Fruit fly (Drosophila melanogaster): Measurements from ENCODE around the gene CG31697.

Gene CG31697

DNA sequence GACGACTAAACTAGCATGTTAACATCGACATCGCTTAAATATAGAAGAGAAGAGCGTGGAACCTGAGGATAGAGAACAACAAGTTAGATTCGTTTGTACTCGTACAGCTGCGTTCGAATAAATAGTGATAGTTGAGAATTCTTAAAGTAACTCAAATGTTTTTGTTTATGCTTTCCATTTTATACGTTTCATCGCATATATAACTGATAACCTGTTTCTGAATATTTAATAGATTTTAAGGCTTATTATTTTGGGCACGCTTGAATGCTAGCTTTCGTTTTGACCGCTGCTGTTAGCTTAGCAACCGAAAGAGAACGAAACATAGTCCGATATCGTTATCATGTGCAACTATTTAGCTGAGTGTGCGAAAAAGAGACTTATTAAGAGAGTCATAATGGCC, 6.9 kb upstream of the CG31697 start (continued):
- TF ChIP-seq CG10274 (GFP tag; optimal IDR thresholded peaks at IDR 0.05) (peak; percentile 86), CG9932 (GFP tag; IDR thresholded peaks at IDR 0.05) (peak; percentile 98), CG10979 (tag; optimal IDR thresholded peaks at IDR 0.05) (peak; percentile 78), Neu2 (GFP tag; optimal IDR thresholded peaks at IDR 0.05; ENCODE audit: borderline replicate concordance) (peak; percentile 70), CG17361 (GFP tag; IDR thresholded peaks at IDR 0.05) (peak; percentile 88), CG30431 (GFP tag; optimal IDR thresholded peaks at IDR 0.05) (peak; percentile 70), crc (GFP tag; optimal IDR thresholded peaks at IDR 0.05) (peak; percentile 92), CG31388 (GFP tag; optimal IDR thresholded peaks at IDR 0.05) (peak; percentile 83), Fer3 (tag; optimal IDR thresholded peaks at IDR 0.05) (peak; percentile 98), lab (GFP tag; optimal IDR thresholded peaks at IDR 0.05) (peak; percentile 99), Stat92E (GFP tag; optimal IDR thresholded peaks at IDR 0.05) (no peak), CG10147 (GFP tag; optimal IDR thresholded peaks at IDR 0.05) (peak; percentile 98), CG10366 (GFP tag; IDR thresholded peaks at IDR 0.05) (peak; percentile 97), B-H1 (GFP tag; IDR thresholded peaks at IDR 0.05) (peak; percentile 93), CG10565 (GFP tag; optimal IDR thresholded peaks at IDR 0.05) (peak; percentile 51), her (GFP tag; optimal IDR thresholded peaks at IDR 0.05) (peak; percentile 95), CG11504 (tag; optimal IDR thresholded peaks at IDR 0.05) (peak; percentile 93), dm (GFP tag; optimal IDR thresholded peaks at IDR 0.05) (peak; percentile 85), CG6683 (GFP tag; optimal IDR thresholded peaks at IDR 0.05) (peak; percentile 93), Hand (GFP tag; optimal IDR thresholded peaks at IDR 0.05) (peak; percentile 96), fru (optimal IDR thresholded peaks at IDR 0.05) (no peak), MTF-1 (GFP tag; optimal IDR thresholded peaks at IDR 0.05; ENCODE audit: borderline replicate concordance) (peak; percentile 80), scrt (GFP tag; optimal IDR thresholded peaks at IDR 0.05) (peak; percentile 95), Dbx (GFP tag; IDR thresholded peaks at IDR 0.05) (peak; percentile 98), odd (GFP tag; optimal IDR thresholded peaks at IDR 0.05) (peak; percentile 92), CG6854 (GFP tag; optimal IDR thresholded peaks at IDR 0.05) (peak; percentile 96), Nf-YA (GFP tag; IDR thresholded peaks at IDR 0.05) (peak; percentile 87), Hmr (GFP tag; optimal IDR thresholded peaks at IDR 0.05) (peak; percentile 99), BtbVII (GFP tag; optimal IDR thresholded peaks at IDR 0.05) (peak; percentile 98), CG4730 (GFP tag; IDR thresholded peaks at IDR 0.05) (peak; percentile 94), btn (GFP tag; optimal IDR thresholded peaks at IDR 0.05) (peak; percentile 62), Deaf1 (tag; optimal IDR thresholded peaks at IDR 0.05) (peak; percentile 85), Lpt (GFP tag; optimal IDR thresholded peaks at IDR 0.05) (no peak), CG3281 (GFP tag; optimal IDR thresholded peaks at IDR 0.05) (peak; percentile 98), CG12769 (tag; optimal IDR thresholded peaks at IDR 0.05) (peak; percentile 99), trem (tag; optimal IDR thresholded peaks at IDR 0.05) (peak; percentile 50), ash1 (GFP tag; optimal IDR thresholded peaks at IDR 0.05) (peak; percentile 91), CG16813 (GFP tag; IDR thresholded peaks at IDR 0.05; ENCODE audit: partially characterized antibody) (no peak), CG4404 (GFP tag; IDR thresholded peaks at IDR 0.05) (peak; percentile 84), HmgZ (tag; optimal IDR thresholded peaks at IDR 0.05) (peak; percentile 99), Doc2 (GFP tag; IDR thresholded peaks at IDR 0.05) (peak; percentile 72), NfI (GFP tag; optimal IDR thresholded peaks at IDR 0.05) (peak; percentile 97), CG4820 (GFP tag; optimal IDR thresholded peaks at IDR 0.05) (peak; percentile 89), Blimp-1 (GFP tag; optimal IDR thresholded peaks at IDR 0.05) (peak; percentile 82), Nf-YB (GFP tag; optimal IDR thresholded peaks at IDR 0.05) (peak; percentile 82), Hsf (GFP tag; optimal IDR thresholded peaks at IDR 0.05) (peak; percentile 97), CG4854 (GFP tag; optimal IDR thresholded peaks at IDR 0.05) (peak; percentile 94), CG3163 (GFP tag; optimal IDR thresholded peaks at IDR 0.05) (peak; percentile 97), Hmx (GFP tag; optimal IDR thresholded peaks at IDR 0.05) (peak; percentile 90), gcm (GFP tag; optimal IDR thresholded peaks at IDR 0.05) (peak; percentile 86)

Data from whole organism, embryonic.